Worm (Caenorhabditis elegans) whole organism, L4/young adult: ENCODE measurements around the gene C10E2.5.

Source experiments
- W03F9.2 ChIP-seq: fragments of 150-350 bp; optimal IDR thresholded peaks from 2 replicates; lab custom pipeline; 2014; ENCODE audit warnings: missing biosample characterization, missing genetic modification characterization
- dao-5 ChIP-seq: sonication (generic microtip); optimal IDR thresholded peaks from 2 replicates; lab custom pipeline; 2016; ENCODE audit warnings: missing genotype, missing genetic modification characterization, moderate library complexity, missing compliant biosample characterization
- him-1 ChIP-seq: sonication (generic microtip); optimal IDR thresholded peaks from 2 replicates; lab custom pipeline; 2016; ENCODE audit warnings: missing genotype, missing genetic modification reagents, missing genetic modification characterization, missing compliant biosample characterization

DNA sequence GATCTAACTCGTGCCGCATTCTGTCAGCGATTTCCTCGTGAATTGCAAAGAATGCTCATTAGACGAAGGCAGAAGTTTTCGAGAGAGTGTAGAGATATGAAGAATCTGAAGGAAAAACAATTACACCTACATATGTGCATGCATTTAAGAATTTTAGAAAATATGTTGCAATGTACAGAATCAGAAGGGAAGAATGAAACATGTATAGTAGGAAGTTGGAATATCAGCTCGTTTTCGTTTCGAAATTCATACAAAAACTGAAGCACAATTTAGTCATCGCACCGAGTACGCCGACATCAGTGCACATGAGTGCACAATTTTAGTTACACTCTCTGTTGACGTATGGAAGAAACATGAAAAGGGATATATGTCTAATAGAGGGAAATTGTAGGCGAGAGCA is at the start of gene C10E2.5:
- no peak for TF ChIP-seq him-1 (tag; lab: Kevin White, UChicago)
- TF ChIP-seq W03F9.2 (tag; lab: Kevin White, UChicago): no peak
- TF ChIP-seq dao-5 (tag; lab: Kevin White, UChicago): no peak
